Worm (Caenorhabditis elegans) whole organism, L2 larva: ENCODE data around the gene fbxc-50.

Experiments
- ZK546.5 ChIP-seq: sonication (generic microtip); optimal IDR thresholded peaks from 2 replicates; lab custom pipeline; 2017; ENCODE audit warnings: missing biosample characterization, missing genetic modification characterization
- alr-1 ChIP-seq: fragments of 150-350 bp; optimal IDR thresholded peaks from 2 replicates; lab custom pipeline; 2014; ENCODE audit warnings: missing biosample characterization, missing genetic modification characterization
- dmd-4 ChIP-seq: sonication (generic microtip); optimal IDR thresholded peaks from 2 replicates; lab custom pipeline; 2017; ENCODE audit warnings: missing biosample characterization, missing genetic modification characterization
- elt-3 ChIP-seq: sonication (generic microtip); optimal IDR thresholded peaks from 2 replicates; lab custom pipeline; 2017; ENCODE audit warnings: missing biosample characterization, missing genetic modification characterization
- lin-13 ChIP-seq: fragments of 150-350 bp; optimal IDR thresholded peaks from 2 replicates; lab custom pipeline; 2014; ENCODE audit warnings: missing biosample characterization, missing genetic modification reagents, missing genetic modification characterization
- mdl-1 ChIP-seq, 2 experiments: fragments of 150-350 bp in 1 of 2; sonication (generic microtip) in 1 of 2; optimal IDR thresholded peaks; 2 replicates each; lab custom pipeline; 2017; ENCODE audit warnings: missing biosample characterization in 2 of 2, missing genetic modification characterization in 2 of 2
- nhr-10 ChIP-seq: sonication (generic microtip); optimal IDR thresholded peaks from 2 replicates; lab custom pipeline; 2017; ENCODE audit warnings: missing biosample characterization, missing genetic modification characterization
- nhr-12 ChIP-seq: fragments of 150-350 bp; optimal IDR thresholded peaks from 2 replicates; lab custom pipeline; 2014; ENCODE audit warnings: missing biosample characterization, missing genetic modification characterization
- nhr-237 ChIP-seq: fragments of 150-350 bp; optimal IDR thresholded peaks from 2 replicates; lab custom pipeline; 2014; ENCODE audit warnings: missing biosample characterization, missing genetic modification characterization
- nhr-25 ChIP-seq: fragments of 150-350 bp; sonication (generic microtip); optimal IDR thresholded peaks from 3 replicates; lab custom pipeline; 2014; ENCODE audit warnings: missing biosample characterization, missing genetic modification characterization
- nhr-77 ChIP-seq: fragments of 150-350 bp; optimal IDR thresholded peaks from 2 replicates; lab custom pipeline; 2014; ENCODE audit warnings: missing biosample characterization, missing genetic modification characterization
- sem-4 ChIP-seq: fragments of 150-350 bp; optimal IDR thresholded peaks from 2 replicates; lab custom pipeline; 2014; ENCODE audit warnings: missing biosample characterization, missing genetic modification reagents, missing genetic modification characterization
- sma-3 ChIP-seq: sonication (generic microtip); optimal IDR thresholded peaks from 2 replicates; lab custom pipeline; 2016; ENCODE audit warnings: missing genetic modification reagents, missing genetic modification characterization, missing compliant biosample characterization
- snpc-4 ChIP-seq: fragments of 150-350 bp; optimal IDR thresholded peaks from 2 replicates; lab custom pipeline; 2014; ENCODE audit warnings: missing biosample characterization, missing genetic modification characterization

DNA sequence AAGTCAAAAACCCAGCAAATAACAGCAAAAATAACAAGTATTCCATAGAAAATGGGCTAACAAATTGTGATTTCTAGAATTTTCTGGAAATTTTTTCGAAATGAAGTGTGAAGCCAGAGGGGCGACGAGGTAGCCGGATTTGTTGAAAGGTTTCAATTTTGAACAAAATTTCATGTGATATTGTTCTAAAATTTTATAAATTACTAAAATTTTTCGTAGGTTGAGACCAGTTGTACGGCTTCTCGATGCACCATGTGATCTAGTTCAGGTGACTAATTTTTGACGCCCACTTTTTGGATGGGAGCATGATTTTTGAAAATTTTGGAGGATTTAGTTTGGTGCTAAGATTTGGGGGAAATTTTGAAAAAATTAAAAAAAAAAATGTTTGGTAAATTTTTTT is 11.3 kb upstream of the fbxc-50 start, which contains the start of gene gcy-19:
- no peak for TF ChIP-seq elt-3 (tag; lab: Kevin White, UChicago)
- TF ChIP-seq nhr-25 (tag; lab: Kevin White, UChicago), result no peak
- TF ChIP-seq mdl-1 (tag; optimal IDR thresholded peaks at IDR 0.05; lab: Kevin White, UChicago), result no peak
- TF ChIP-seq snpc-4, result no peak
- TF ChIP-seq dmd-4 (tag; lab: Kevin White, UChicago), result no peak
- no peak for TF ChIP-seq nhr-237 (tag; lab: Kevin White, UChicago)
- TF ChIP-seq nhr-10 (tag; lab: Kevin White, UChicago), result no peak
- TF ChIP-seq alr-1 (tag; lab: Kevin White, UChicago), result no peak
- TF ChIP-seq nhr-12 (tag; lab: Kevin White, UChicago), result no peak
- no peak for TF ChIP-seq nhr-77 (tag; lab: Kevin White, UChicago)
- TF ChIP-seq lin-13 (GFP tag; lab: Kevin White, UChicago), result no peak
- TF ChIP-seq sem-4, result no peak
- TF ChIP-seq ZK546.5 (tag; lab: Kevin White, UChicago), result no peak
- no peak for TF ChIP-seq sma-3 (GFP tag; lab: Kevin White, UChicago)
